Worm (Caenorhabditis elegans) whole organism, early embryonic: ENCODE results near the gene gex-5.

Experiments used
- B0310.2 ChIP-seq: sonication (generic microtip); optimal IDR thresholded peaks from 2 replicates; lab custom pipeline; 2016; ENCODE audit warnings: mild to moderate bottlenecking, missing genetic modification characterization, missing compliant biosample characterization
- ama-1 ChIP-seq: fragments of 150-350 bp; optimal IDR thresholded peaks from 2 replicates; lab custom pipeline; 2014
- ceh-13 ChIP-seq: fragments of 200-800 bp; sonication (Bioruptor generic); optimal IDR thresholded peaks from 2 replicates; lab custom pipeline; 2018; ENCODE audit warnings: mild to moderate bottlenecking, missing genetic modification characterization, missing compliant biosample characterization
- ceh-36 ChIP-seq: sonication (generic microtip); optimal IDR thresholded peaks from 2 replicates; lab custom pipeline; 2016; ENCODE audit warnings: missing genetic modification characterization, inconsistent platforms, missing compliant biosample characterization
- ets-7 ChIP-seq: sonication (generic microtip); optimal IDR thresholded peaks from 2 replicates; lab custom pipeline; 2016; ENCODE audit warnings: missing genotype, missing genetic modification characterization, missing compliant biosample characterization
- hmbx-1 ChIP-seq: sonication (generic microtip); optimal IDR thresholded peaks from 2 replicates; lab custom pipeline; 2016; ENCODE audit warnings: mild to moderate bottlenecking, missing genetic modification characterization, missing compliant biosample characterization
- hmg-4 ChIP-seq: fragments of 200-800 bp; sonication (Bioruptor generic); optimal IDR thresholded peaks from 2 replicates; lab custom pipeline; 2018; ENCODE audit warnings: mild to moderate bottlenecking, missing genetic modification characterization, missing compliant biosample characterization
- hnd-1 ChIP-seq: sonication (generic microtip); optimal IDR thresholded peaks from 2 replicates; lab custom pipeline; 2016; ENCODE audit warnings: missing genetic modification characterization, missing compliant biosample characterization
- pes-1 ChIP-seq: fragments of 200-800 bp; sonication (Bioruptor generic); IDR thresholded peaks from 2 replicates; pipeline ENCODE4 v1.3.6; 2022; ENCODE audit warnings: missing genetic modification reagents, missing genetic modification characterization, missing compliant biosample characterization
- scrt-1 ChIP-seq: fragments of 200-800 bp; sonication (Bioruptor generic); IDR thresholded peaks from 2 replicates; pipeline ENCODE4 v1.3.6; 2022; ENCODE audit warnings: missing genetic modification characterization, missing compliant biosample characterization
- sea-1 ChIP-seq: fragments of 200-800 bp; sonication (Bioruptor generic); conservative IDR thresholded peaks from 2 replicates; pipeline ENCODE4 v1.3.6; 2022; ENCODE audit warnings: missing genetic modification characterization, missing compliant biosample characterization
- tbx-11 ChIP-seq: fragments of 200-800 bp; sonication (Bioruptor generic); IDR thresholded peaks from 2 replicates; pipeline ENCODE4 v1.3.6; 2022; ENCODE audit warnings: missing genetic modification characterization, missing compliant biosample characterization

DNA sequence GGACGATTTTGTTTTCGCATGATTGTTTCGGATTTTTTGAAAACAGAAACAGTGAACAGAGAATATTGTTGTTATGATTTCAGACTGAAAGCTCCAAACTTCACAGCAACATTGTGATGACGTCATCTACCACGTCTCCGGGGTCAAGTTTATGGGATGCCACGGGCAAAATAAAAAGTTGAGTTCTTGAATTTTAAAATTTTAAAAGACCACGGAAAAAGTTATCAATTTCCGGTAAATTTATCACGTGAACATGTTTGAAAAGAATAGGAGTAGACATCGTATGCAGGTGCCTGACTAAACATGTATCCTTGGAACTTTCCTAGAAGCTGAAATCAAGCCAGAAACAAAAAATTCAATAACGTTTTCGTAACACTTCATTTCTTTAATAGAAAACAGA is 18.3 kb downstream of the gex-5 start, which contains the start of gene B0393.4:
- TF ChIP-seq ama-1 (no peak), tbx-11 (GFP tag; lab: Robert Waterston, UW) (no peak), ceh-13 (no peak), pes-1 (GFP tag; lab: Robert Waterston, UW) (no peak), B0310.2 (tag; lab: Kevin White, UChicago) (no peak), hnd-1 (tag; lab: Kevin White, UChicago) (no peak), hmg-4 (GFP tag; lab: Kevin White, UChicago) (no peak), hmbx-1 (tag; lab: Kevin White, UChicago) (no peak), sea-1 (no peak), ceh-36 (no peak), ets-7 (tag; lab: Kevin White, UChicago) (no peak), scrt-1 (no peak)
